Worm (Caenorhabditis elegans) whole organism, L3 larva: ENCODE measurements around the gene H12D21.9.

Source experiments
- R02D3.7 ChIP-seq: fragments of 150-350 bp; optimal IDR thresholded peaks from 2 replicates; lab custom pipeline; 2014; ENCODE audit warnings: missing biosample characterization, missing genetic modification characterization
- ZK546.5 ChIP-seq: sonication (generic microtip); optimal IDR thresholded peaks from 2 replicates; lab custom pipeline; 2017; ENCODE audit warnings: missing biosample characterization, missing genetic modification characterization
- aly-2 ChIP-seq: fragments of 150-350 bp; optimal IDR thresholded peaks from 2 replicates; lab custom pipeline; 2014; ENCODE audit warnings: missing biosample characterization, missing genetic modification characterization
- ama-1 ChIP-seq: fragments of 150-350 bp; optimal IDR thresholded peaks from 2 replicates; lab custom pipeline; 2018
- ceh-16 ChIP-seq: sonication (generic microtip); optimal IDR thresholded peaks from 2 replicates; lab custom pipeline; 2017; ENCODE audit warnings: missing biosample characterization, missing genetic modification characterization
- ceh-28 ChIP-seq: fragments of 150-350 bp; optimal IDR thresholded peaks from 2 replicates; lab custom pipeline; 2014; ENCODE audit warnings: missing biosample characterization, missing genetic modification reagents, missing genetic modification characterization
- ceh-82 ChIP-seq: fragments of 150-350 bp; optimal IDR thresholded peaks from 2 replicates; lab custom pipeline; 2014; ENCODE audit warnings: missing biosample characterization, missing genetic modification characterization
- ceh-9 ChIP-seq: sonication (generic microtip); optimal IDR thresholded peaks from 2 replicates; lab custom pipeline; 2018; ENCODE audit warnings: missing biosample characterization, missing genetic modification characterization
- daf-12 ChIP-seq: fragments of 150-350 bp; optimal IDR thresholded peaks from 2 replicates; lab custom pipeline; 2014; ENCODE audit warnings: missing biosample characterization, missing genetic modification reagents, missing genetic modification characterization
- egl-27 ChIP-seq: sonication (generic microtip); optimal IDR thresholded peaks from 4 replicates; lab custom pipeline; 2017; ENCODE audit warnings: missing biosample characterization, missing genetic modification reagents, missing genetic modification characterization
- elt-1 ChIP-seq: fragments of 150-350 bp; optimal IDR thresholded peaks from 2 replicates; lab custom pipeline; 2014; ENCODE audit warnings: missing biosample characterization, missing genetic modification characterization
- elt-2 ChIP-seq: sonication (generic microtip); optimal IDR thresholded peaks from 2 replicates; lab custom pipeline; 2016; ENCODE audit warnings: missing genetic modification reagents, mild to moderate bottlenecking, missing genetic modification characterization, missing compliant biosample characterization
- elt-3 ChIP-seq, 3 experiments: fragments of 150-350 bp in 1 of 3; sonication (generic microtip) in 2 of 3; optimal IDR thresholded peaks; 2 replicates in 2 of 3; 4 replicates in 1 of 3; lab custom pipeline; 2014 to 2017; ENCODE audit warnings: missing biosample characterization in 3 of 3, missing genetic modification characterization in 3 of 3
- eor-1 ChIP-seq, 2 experiments: fragments of 150-350 bp; optimal IDR thresholded peaks; 2 replicates each; lab custom pipeline; 2014 to 2018; ENCODE audit warnings: missing biosample characterization in 2 of 2, missing genetic modification characterization in 2 of 2
- fkh-10 ChIP-seq: sonication (generic microtip); optimal IDR thresholded peaks from 2 replicates; lab custom pipeline; 2017; ENCODE audit warnings: missing biosample characterization, missing genetic modification reagents, missing genetic modification characterization
- fkh-2 ChIP-seq: fragments of 150-350 bp; optimal IDR thresholded peaks from 2 replicates; lab custom pipeline; 2014; ENCODE audit warnings: missing biosample characterization, missing genetic modification reagents, missing genetic modification characterization
- fos-1 ChIP-seq: fragments of 150-350 bp; optimal IDR thresholded peaks from 2 replicates; lab custom pipeline; 2014; ENCODE audit warnings: missing biosample characterization, missing genetic modification characterization
- hmg-11 ChIP-seq: sonication (generic microtip); optimal IDR thresholded peaks from 2 replicates; lab custom pipeline; 2016; ENCODE audit warnings: missing genetic modification characterization, missing compliant biosample characterization
- jun-1 ChIP-seq: fragments of 150-350 bp; optimal IDR thresholded peaks from 2 replicates; lab custom pipeline; 2014; ENCODE audit warnings: missing biosample characterization, missing genetic modification reagents, missing genetic modification characterization
- lin-15B ChIP-seq: fragments of 150-350 bp; optimal IDR thresholded peaks from 2 replicates; lab custom pipeline; 2014; ENCODE audit warnings: missing biosample characterization, missing genetic modification characterization
- lin-39 ChIP-seq: fragments of 150-350 bp; optimal IDR thresholded peaks from 2 replicates; lab custom pipeline; 2018; ENCODE audit warnings: missing biosample characterization, missing genetic modification reagents, missing genetic modification characterization
- lsy-12 ChIP-seq: sonication (generic microtip); optimal IDR thresholded peaks from 2 replicates; lab custom pipeline; 2016; ENCODE audit warnings: mild to moderate bottlenecking, missing genetic modification characterization, missing compliant biosample characterization
- mdl-1 ChIP-seq: fragments of 150-350 bp; optimal IDR thresholded peaks from 2 replicates; lab custom pipeline; 2014; ENCODE audit warnings: missing biosample characterization, missing genetic modification characterization
- mml-1 ChIP-seq: fragments of 150-350 bp; sonication (generic microtip); optimal IDR thresholded peaks from 3 replicates; lab custom pipeline; 2014; ENCODE audit warnings: missing biosample characterization, missing genetic modification characterization
- nfya-1 ChIP-seq: sonication (generic microtip); optimal IDR thresholded peaks from 2 replicates; lab custom pipeline; 2017; ENCODE audit warnings: missing genetic modification characterization, mild to moderate bottlenecking, missing compliant biosample characterization, antibody characterized with exemption, moderate library complexity; ENCODE audit not compliant: insufficient read depth
- nhr-12 ChIP-seq: fragments of 150-350 bp; optimal IDR thresholded peaks from 2 replicates; lab custom pipeline; 2014; ENCODE audit warnings: missing biosample characterization, missing genetic modification characterization
- nhr-23 ChIP-seq: fragments of 150-350 bp; optimal IDR thresholded peaks from 2 replicates; lab custom pipeline; 2014; ENCODE audit warnings: missing biosample characterization, missing genetic modification reagents, missing genetic modification characterization
- nhr-237 ChIP-seq: fragments of 150-350 bp; optimal IDR thresholded peaks from 2 replicates; lab custom pipeline; 2014; ENCODE audit warnings: missing biosample characterization, missing genetic modification characterization
- nhr-28 ChIP-seq: fragments of 150-350 bp; optimal IDR thresholded peaks from 2 replicates; lab custom pipeline; 2014; ENCODE audit warnings: missing biosample characterization, missing genetic modification characterization
- nhr-43 ChIP-seq: sonication (generic microtip); optimal IDR thresholded peaks from 2 replicates; lab custom pipeline; 2016; ENCODE audit warnings: mild to moderate bottlenecking, missing genetic modification characterization, missing compliant biosample characterization; ENCODE audit not compliant: poor library complexity, severe bottlenecking
- nhr-76 ChIP-seq: fragments of 150-350 bp; sonication (generic microtip); optimal IDR thresholded peaks from 5 replicates; lab custom pipeline; 2014; ENCODE audit warnings: missing biosample characterization, missing genetic modification characterization
- nhr-77 ChIP-seq: fragments of 150-350 bp; optimal IDR thresholded peaks from 2 replicates; lab custom pipeline; 2014; ENCODE audit warnings: missing biosample characterization, missing genetic modification characterization
- pha-4 ChIP-seq: fragments of 150-350 bp; optimal IDR thresholded peaks from 2 replicates; lab custom pipeline; 2014; ENCODE audit warnings: missing biosample characterization, missing genetic modification reagents, missing genetic modification characterization
- pqm-1 ChIP-seq: fragments of 150-350 bp; optimal IDR thresholded peaks from 2 replicates; lab custom pipeline; 2017; ENCODE audit warnings: missing biosample characterization, missing genetic modification characterization, inconsistent platforms
- sea-2 ChIP-seq: fragments of 150-350 bp; sonication (generic microtip); optimal IDR thresholded peaks from 4 replicates; lab custom pipeline; 2014; ENCODE audit warnings: missing biosample characterization, missing genetic modification reagents, missing genetic modification characterization
- skn-1 ChIP-seq: fragments of 150-350 bp; optimal IDR thresholded peaks from 2 replicates; lab custom pipeline; 2014; ENCODE audit warnings: missing biosample characterization, missing genetic modification characterization
- snpc-4 ChIP-seq: fragments of 150-350 bp; optimal IDR thresholded peaks from 2 replicates; lab custom pipeline; 2014; ENCODE audit warnings: missing biosample characterization, missing genetic modification characterization
- tbx-2 ChIP-seq: sonication (generic microtip); optimal IDR thresholded peaks from 2 replicates; lab custom pipeline; 2016; ENCODE audit warnings: mild to moderate bottlenecking, missing genetic modification characterization, missing compliant biosample characterization
- unc-62 ChIP-seq: fragments of 150-350 bp; sonication (generic microtip); optimal IDR thresholded peaks from 4 replicates; lab custom pipeline; 2014; ENCODE audit warnings: missing biosample characterization, missing genetic modification reagents, missing genetic modification characterization
- zag-1 ChIP-seq: fragments of 150-350 bp; optimal IDR thresholded peaks from 2 replicates; lab custom pipeline; 2014; ENCODE audit warnings: missing biosample characterization, missing genetic modification characterization
- ztf-11 ChIP-seq: fragments of 150-350 bp; optimal IDR thresholded peaks from 2 replicates; lab custom pipeline; 2014; ENCODE audit warnings: missing biosample characterization, missing genetic modification characterization
- ztf-4 ChIP-seq: fragments of 150-350 bp; optimal IDR thresholded peaks from 2 replicates; lab custom pipeline; 2014; ENCODE audit warnings: missing biosample characterization, missing genetic modification characterization

The H12D21.9 gene

ce11 chrV:14859380-14859779 is 49.9 kb downstream of the H12D21.9 start:
- no peak for TF ChIP-seq nfya-1 (tag; lab: Kevin White, UChicago)
- TF ChIP-seq ceh-16: no peak
- peak; percentile 76 for TF ChIP-seq fkh-10 (GFP tag; lab: Kevin White, UChicago)
- TF ChIP-seq R02D3.7 (tag; lab: Kevin White, UChicago): no peak

- TF ChIP-seq snpc-4 (tag; lab: Kevin White, UChicago) (no peak), elt-1 (no peak), zag-1 (tag; lab: Kevin White, UChicago) (no peak), R02D3.7 (tag; lab: Kevin White, UChicago) (no peak), eor-1 (tag; optimal IDR thresholded peaks at IDR 0.05; lab: Kevin White, UChicago) (no peak), nhr-237 (tag; lab: Kevin White, UChicago) (no peak), aly-2 (no peak), ztf-4 (no peak), nhr-76 (tag; lab: Kevin White, UChicago) (no peak), nhr-12 (tag; lab: Kevin White, UChicago) (no peak), ceh-9 (no peak)
Observed at ce11 chrV:14858503-14858902, 50.8 kb downstream of the H12D21.9 start, which contains the start of gene npr-13. Gene npr-13, minus strand, starts transcription at chrV:14858603.

ce11 chrV:14855626-14856025 is 53.7 kb downstream of the H12D21.9 start:
- peak; percentile 20 for TF ChIP-seq elt-2 (tag; lab: Kevin White, UChicago)
- TF ChIP-seq elt-3 (tag; optimal IDR thresholded peaks at IDR 0.05; lab: Kevin White, UChicago): no peak
- no peak for TF ChIP-seq daf-12 (tag; lab: Kevin White, UChicago)
- TF ChIP-seq ceh-82 (tag; lab: Kevin White, UChicago): no peak
- no peak for TF ChIP-seq nhr-77
- TF ChIP-seq ama-1 (lab: Kevin White, UChicago): no peak
- TF ChIP-seq unc-62 (GFP tag; lab: Kevin White, UChicago): no peak
- no peak for TF ChIP-seq nfya-1 (tag; lab: Kevin White, UChicago)
- TF ChIP-seq mml-1 (tag; lab: Kevin White, UChicago): no peak
- peak; percentile 28 for TF ChIP-seq lin-39 (tag; lab: Kevin White, UChicago)
- TF ChIP-seq pqm-1: peak; percentile 6
- TF ChIP-seq zag-1 (tag; lab: Kevin White, UChicago): no peak
- no peak for TF ChIP-seq eor-1 (tag; optimal IDR thresholded peaks at IDR 0.05; lab: Kevin White, UChicago)
- TF ChIP-seq mdl-1: no peak
- no peak for TF ChIP-seq R02D3.7 (tag; lab: Kevin White, UChicago)
- TF ChIP-seq elt-1: no peak
- TF ChIP-seq egl-27 (tag; lab: Kevin White, UChicago): no peak
- TF ChIP-seq sea-2: no peak
- TF ChIP-seq lin-15B (tag; lab: Kevin White, UChicago): no peak
- TF ChIP-seq aly-2: no peak
- no peak for TF ChIP-seq jun-1
- no peak for TF ChIP-seq ceh-16
- no peak for TF ChIP-seq ceh-9
- TF ChIP-seq pha-4: no peak
- TF ChIP-seq nhr-76 (tag; lab: Kevin White, UChicago): no peak
- no peak for TF ChIP-seq ceh-28 (tag; lab: Kevin White, UChicago)
- TF ChIP-seq tbx-2 (tag; lab: Kevin White, UChicago): no peak
- TF ChIP-seq ztf-11 (tag; lab: Kevin White, UChicago): no peak
- TF ChIP-seq snpc-4 (tag; lab: Kevin White, UChicago): peak; percentile 10
- no peak for TF ChIP-seq skn-1 (tag; lab: Kevin White, UChicago)
- no peak for TF ChIP-seq nhr-28 (tag; lab: Kevin White, UChicago)
- TF ChIP-seq fos-1 (tag; lab: Kevin White, UChicago): no peak
- peak; percentile 50 for TF ChIP-seq nhr-43 (tag; lab: Kevin White, UChicago)
- no peak for TF ChIP-seq nhr-23
- no peak for TF ChIP-seq fkh-2 (tag; lab: Kevin White, UChicago)
- no peak for TF ChIP-seq hmg-11 (tag; lab: Kevin White, UChicago)
- TF ChIP-seq ZK546.5: no peak
- no peak for TF ChIP-seq lsy-12 (tag; lab: Kevin White, UChicago)
- no peak for TF ChIP-seq ztf-4
